Worm (Caenorhabditis elegans) whole organism, L1 larva: Measurements from ENCODE around the gene T05H4.15.
A peak's percentile ranks its signal among the peaks of the same experiment; 100 is the strongest.

Experiments
- C16A3.4 ChIP-seq: fragments of 150-350 bp; optimal IDR thresholded peaks from 2 replicates; lab custom pipeline; 2014; ENCODE audit warnings: missing biosample characterization, missing genetic modification characterization
- aly-2 ChIP-seq: fragments of 150-350 bp; optimal IDR thresholded peaks from 2 replicates; lab custom pipeline; 2014; ENCODE audit warnings: missing biosample characterization, missing genetic modification characterization
- blmp-1 ChIP-seq: fragments of 150-350 bp; optimal IDR thresholded peaks from 2 replicates; lab custom pipeline; 2014; ENCODE audit warnings: missing biosample characterization, missing genetic modification characterization
- ceh-63 ChIP-seq: fragments of 200-800 bp; sonication (Bioruptor generic); optimal IDR thresholded peaks from 2 replicates; lab custom pipeline; 2018; ENCODE audit warnings: mild to moderate bottlenecking, missing genetic modification characterization, missing compliant biosample characterization
- ceh-90 ChIP-seq: sonication (generic microtip); optimal IDR thresholded peaks from 2 replicates; lab custom pipeline; 2016; ENCODE audit warnings: missing genetic modification characterization, missing compliant biosample characterization
- dpl-1 ChIP-seq, 3 experiments: fragments of 150-350 bp in 2 of 3; sonication (generic microtip) in 1 of 3; optimal IDR thresholded peaks; 2 replicates each; lab custom pipeline; 2014 to 2017; ENCODE audit warnings: missing biosample characterization in 3 of 3, missing genetic modification characterization in 3 of 3, missing genetic modification reagents in 3 of 3
- dsc-1 ChIP-seq: sonication (generic microtip); optimal IDR thresholded peaks from 2 replicates; lab custom pipeline; 2016; ENCODE audit warnings: mild to moderate bottlenecking, missing genetic modification characterization, missing compliant biosample characterization
- efl-1 ChIP-seq, 4 experiments: fragments of 150-350 bp; optimal IDR thresholded peaks in 3 of 4; peaks in 1 of 4; 1 replicate in 1 of 4; 2 replicates in 3 of 4; lab custom pipeline; 2014; ENCODE audit warnings: missing biosample characterization in 2 of 4, missing genetic modification characterization in 2 of 4, missing genetic modification reagents in 2 of 4
- egl-27 ChIP-seq, 2 experiments: fragments of 150-350 bp in 1 of 2; sonication (generic microtip); optimal IDR thresholded peaks; 3 replicates each; lab custom pipeline; 2017 to 2018; ENCODE audit warnings: missing biosample characterization in 2 of 2, missing genetic modification characterization in 2 of 2, missing genetic modification reagents in 2 of 2
- elt-2 ChIP-seq: sonication (generic microtip); optimal IDR thresholded peaks from 2 replicates; lab custom pipeline; 2016; ENCODE audit warnings: missing genetic modification characterization, mild to moderate bottlenecking, inconsistent platforms, missing compliant biosample characterization, missing genetic modification reagents
- elt-3 ChIP-seq, 6 experiments: fragments of 150-350 bp in 1 of 6; sonication (generic microtip); optimal IDR thresholded peaks; 2 replicates each; lab custom pipeline; 2017 to 2018; ENCODE audit warnings: missing biosample characterization in 6 of 6, missing genetic modification characterization in 6 of 6, inconsistent platforms in 1 of 6
- ets-5 ChIP-seq: fragments of 200-800 bp; sonication (Bioruptor generic); IDR thresholded peaks from 2 replicates; pipeline ENCODE4 v1.3.6; 2022; ENCODE audit warnings: missing genetic modification characterization, missing compliant biosample characterization
- fkh-8 ChIP-seq: sonication (generic microtip); optimal IDR thresholded peaks from 2 replicates; lab custom pipeline; 2016; ENCODE audit warnings: mild to moderate bottlenecking, missing genetic modification characterization, missing compliant biosample characterization
- fos-1 ChIP-seq: fragments of 150-350 bp; optimal IDR thresholded peaks from 2 replicates; lab custom pipeline; 2014; ENCODE audit warnings: missing biosample characterization, missing genetic modification characterization
- grh-1 ChIP-seq: fragments of 200-800 bp; sonication (Bioruptor generic); IDR thresholded peaks from 2 replicates; pipeline ENCODE4 v1.3.6; 2022; ENCODE audit warnings: missing genetic modification reagents, missing genetic modification characterization, missing compliant biosample characterization
- hpl-2 ChIP-seq: fragments of 150-350 bp; optimal IDR thresholded peaks from 2 replicates; lab custom pipeline; 2014; ENCODE audit warnings: missing biosample characterization, missing genetic modification reagents, missing genetic modification characterization
- jun-1 ChIP-seq: fragments of 150-350 bp; optimal IDR thresholded peaks from 2 replicates; lab custom pipeline; 2014; ENCODE audit warnings: missing biosample characterization, missing genetic modification reagents, missing genetic modification characterization
- lin-14 ChIP-seq: fragments of 200-800 bp; sonication (Bioruptor generic); optimal IDR thresholded peaks from 2 replicates; lab custom pipeline; 2018; ENCODE audit warnings: mild to moderate bottlenecking, missing genetic modification characterization, moderate library complexity, missing compliant biosample characterization
- lir-3 ChIP-seq: sonication (generic microtip); optimal IDR thresholded peaks from 2 replicates; lab custom pipeline; 2016; ENCODE audit warnings: mild to moderate bottlenecking, missing genetic modification characterization, moderate library complexity, missing compliant biosample characterization; ENCODE audit not compliant: poor library complexity
- lsy-2 ChIP-seq, 2 experiments: fragments of 150-350 bp; optimal IDR thresholded peaks; 2 replicates each; lab custom pipeline; 2014; ENCODE audit warnings: missing biosample characterization in 2 of 2, missing genetic modification characterization in 2 of 2
- mef-2 ChIP-seq: fragments of 150-350 bp; optimal IDR thresholded peaks from 2 replicates; lab custom pipeline; 2014; ENCODE audit warnings: missing biosample characterization, missing genetic modification characterization
- mep-1 ChIP-seq: fragments of 150-350 bp; optimal IDR thresholded peaks from 2 replicates; lab custom pipeline; 2014; ENCODE audit warnings: missing biosample characterization, missing genetic modification characterization
- nhr-19 ChIP-seq: fragments of 200-800 bp; sonication (Bioruptor generic); conservative IDR thresholded peaks from 2 replicates; pipeline ENCODE4 v1.3.6; 2022; ENCODE audit warnings: missing genetic modification characterization, missing compliant biosample characterization
- nhr-28 ChIP-seq: fragments of 150-350 bp; optimal IDR thresholded peaks from 2 replicates; lab custom pipeline; 2014; ENCODE audit warnings: missing biosample characterization, missing genetic modification characterization
- nhr-76 ChIP-seq: sonication (generic microtip); optimal IDR thresholded peaks from 2 replicates; lab custom pipeline; 2017; ENCODE audit warnings: missing biosample characterization, missing genetic modification characterization
- nhr-84 ChIP-seq: sonication (generic microtip); optimal IDR thresholded peaks from 2 replicates; lab custom pipeline; 2017; ENCODE audit warnings: missing biosample characterization, missing genetic modification characterization
- nhr-85 ChIP-seq: sonication (generic microtip); peaks from one replicate; lab custom pipeline; 2016; ENCODE audit warnings: missing genetic modification characterization, inconsistent platforms, missing compliant biosample characterization
- nhr-90 ChIP-seq: sonication (generic microtip); optimal IDR thresholded peaks from 2 replicates; lab custom pipeline; 2016; ENCODE audit warnings: mild to moderate bottlenecking, missing genetic modification characterization, missing compliant biosample characterization; ENCODE audit not compliant: poor library complexity
- rnt-1 ChIP-seq: sonication (generic microtip); optimal IDR thresholded peaks from 2 replicates; lab custom pipeline; 2016; ENCODE audit warnings: mild to moderate bottlenecking, missing genetic modification characterization, moderate library complexity, missing compliant biosample characterization
- sox-4 ChIP-seq: sonication (generic microtip); optimal IDR thresholded peaks from 2 replicates; lab custom pipeline; 2016; ENCODE audit warnings: missing genetic modification characterization, missing compliant biosample characterization
- sptf-1 ChIP-seq: fragments of 150-350 bp; optimal IDR thresholded peaks from 2 replicates; lab custom pipeline; 2014; ENCODE audit warnings: missing biosample characterization, missing genetic modification characterization
- swsn-7 ChIP-seq: sonication (generic microtip); optimal IDR thresholded peaks from 2 replicates; lab custom pipeline; 2016; ENCODE audit warnings: missing genetic modification characterization, missing compliant biosample characterization
- tlp-1 ChIP-seq: fragments of 150-350 bp; optimal IDR thresholded peaks from 2 replicates; lab custom pipeline; 2014; ENCODE audit warnings: missing biosample characterization, missing genetic modification characterization
- unc-130 ChIP-seq: fragments of 150-350 bp; optimal IDR thresholded peaks from 2 replicates; lab custom pipeline; 2017; ENCODE audit warnings: missing biosample characterization, missing genetic modification characterization, inconsistent platforms
- xbp-1 ChIP-seq: sonication (generic microtip); optimal IDR thresholded peaks from 2 replicates; lab custom pipeline; 2016; ENCODE audit warnings: missing genetic modification characterization, missing compliant biosample characterization
- ztf-11 ChIP-seq, 2 experiments: sonication (generic microtip); optimal IDR thresholded peaks; 2 replicates each; lab custom pipeline; 2016 to 2017; ENCODE audit warnings: missing genetic modification characterization in 2 of 2, missing biosample characterization in 1 of 2, missing compliant biosample characterization in 1 of 2

Gene T05H4.15

DNA sequence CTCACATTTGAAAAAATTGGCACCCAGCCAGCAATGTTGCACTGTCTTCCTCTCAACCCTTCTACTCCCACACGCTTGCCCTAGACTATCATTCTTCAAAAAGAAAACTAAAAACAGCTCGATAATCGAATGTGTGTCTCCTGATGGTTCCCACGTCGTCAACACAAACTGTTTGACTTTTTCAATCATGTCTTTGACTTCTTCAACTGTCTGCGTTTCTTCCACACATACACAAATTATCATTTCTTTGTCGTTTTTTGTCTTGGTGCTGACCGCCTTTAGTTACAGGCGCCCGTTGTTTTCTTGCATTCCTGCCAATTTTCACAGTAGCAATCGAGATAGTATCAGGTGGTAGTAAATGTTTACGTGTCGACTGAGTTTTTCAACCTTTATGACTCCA lies 21.1 kb upstream of the T05H4.15 start (continued):
- no peak for TF ChIP-seq dsc-1 (tag; lab: Kevin White, UChicago)
- TF ChIP-seq ceh-63, result no peak
- no peak for TF ChIP-seq fkh-8 (tag; lab: Kevin White, UChicago)
- TF ChIP-seq hpl-2, result no peak
- TF ChIP-seq lsy-2 (tag; optimal IDR thresholded peaks at IDR 0.05; lab: Kevin White, UChicago), result peak in 1 of 2 experiments; percentile 15
- peak; percentile 24 for TF ChIP-seq elt-2 (tag; lab: Kevin White, UChicago)
- no peak for TF ChIP-seq unc-130 (tag; lab: Kevin White, UChicago)
- TF ChIP-seq fos-1 (tag; lab: Kevin White, UChicago), result no peak
- peak in 1 of 6 experiments; percentile 47 for TF ChIP-seq elt-3 (tag; optimal IDR thresholded peaks at IDR 0.05; lab: Kevin White, UChicago)
- TF ChIP-seq dpl-1 (GFP tag; optimal IDR thresholded peaks at IDR 0.05; lab: Kevin White, UChicago), result no peak
- no peak for TF ChIP-seq mep-1 (tag; lab: Kevin White, UChicago)
- TF ChIP-seq ztf-11 (tag; optimal IDR thresholded peaks at IDR 0.05; lab: Kevin White, UChicago), result no peak
- TF ChIP-seq xbp-1 (tag; lab: Kevin White, UChicago), result no peak
- TF ChIP-seq egl-27 (tag; optimal IDR thresholded peaks at IDR 0.05; lab: Kevin White, UChicago), result no peak
- no peak for TF ChIP-seq swsn-7 (tag; lab: Kevin White, UChicago)
- no peak for TF ChIP-seq grh-1 (GFP tag; lab: Robert Waterston, UW)
- TF ChIP-seq sox-4 (tag; lab: Kevin White, UChicago), result no peak
- no peak for TF ChIP-seq nhr-84 (tag; lab: Kevin White, UChicago)
- no peak for TF ChIP-seq ets-5
- no peak for TF ChIP-seq nhr-28 (tag; lab: Kevin White, UChicago)
- no peak for TF ChIP-seq ceh-90 (tag; lab: Kevin White, UChicago)

DNA sequence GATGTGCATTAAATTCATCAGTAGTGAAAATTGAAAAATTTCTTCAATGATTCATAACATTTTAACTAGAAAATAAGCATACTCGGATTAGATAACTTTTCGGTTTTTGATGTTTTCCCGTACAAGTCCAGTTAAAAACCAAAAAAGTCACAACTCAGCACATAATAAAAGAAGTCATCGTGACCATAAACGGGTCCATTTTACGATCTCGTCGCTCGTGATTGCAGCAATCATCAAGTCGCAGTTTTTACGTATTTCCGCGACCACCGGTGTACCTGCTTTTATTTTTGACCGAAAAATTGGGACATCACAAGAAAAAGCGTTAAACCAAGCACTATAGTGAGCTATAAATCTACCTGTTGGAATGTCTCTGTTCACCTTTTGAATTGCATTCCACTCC lies 19.7 kb upstream of the T05H4.15 start:
- TF ChIP-seq ceh-63 (peak; percentile 16), egl-27 (tag; optimal IDR thresholded peaks at IDR 0.05; lab: Kevin White, UChicago) (no peak), nhr-85 (tag; lab: Kevin White, UChicago) (peak; percentile 5)

DNA sequence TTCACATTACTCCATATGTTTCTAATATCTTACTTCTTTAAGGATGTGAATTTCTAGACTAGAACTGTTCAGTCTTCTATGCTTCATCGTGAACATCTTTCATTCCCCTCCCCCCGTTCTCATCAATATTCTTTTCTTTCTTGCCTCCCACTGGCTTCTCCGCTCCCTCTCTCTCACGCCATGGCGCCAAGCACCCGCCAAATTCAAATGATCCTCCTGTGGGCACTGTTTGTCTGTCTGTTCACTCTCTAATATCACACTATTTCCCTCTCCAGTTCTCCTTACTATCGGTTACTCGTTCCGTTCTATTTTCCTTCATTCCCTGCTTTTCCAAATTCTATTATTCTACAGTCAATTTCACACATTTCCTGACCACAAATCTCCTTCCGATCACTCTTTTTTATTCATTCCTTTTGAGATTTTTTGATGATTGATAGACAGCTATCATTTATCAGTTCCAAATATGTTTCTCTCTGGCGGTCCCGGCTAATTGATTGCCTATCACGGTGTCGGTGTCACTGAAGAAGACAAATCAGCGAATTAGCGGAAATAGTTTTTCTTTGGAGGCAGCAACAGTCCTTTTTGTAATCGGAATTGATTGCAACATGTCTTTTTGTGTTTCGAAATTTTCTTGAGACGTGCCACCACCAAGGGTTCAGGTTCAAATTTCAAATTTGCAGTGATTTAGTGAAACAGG lies 16.9 kb upstream of the T05H4.15 start:
- TF ChIP-seq ets-5 (no peak), jun-1 (tag; lab: Kevin White, UChicago) (no peak), lir-3 (no peak), blmp-1 (tag; lab: Kevin White, UChicago) (peak; percentile 57), elt-3 (tag; optimal IDR thresholded peaks at IDR 0.05; lab: Kevin White, UChicago) (peak in 1 of 6 experiments; percentile 43), rnt-1 (tag; lab: Kevin White, UChicago) (no peak), xbp-1 (tag; lab: Kevin White, UChicago) (no peak), sptf-1 (no peak), lsy-2 (tag; optimal IDR thresholded peaks at IDR 0.05; lab: Kevin White, UChicago) (no peak), nhr-90 (tag; lab: Kevin White, UChicago) (no peak), dpl-1 (GFP tag; optimal IDR thresholded peaks at IDR 0.05; lab: Kevin White, UChicago) (peak in 1 of 3 experiments; percentile 1), nhr-84 (tag; lab: Kevin White, UChicago) (no peak), ztf-11 (tag; optimal IDR thresholded peaks at IDR 0.05; lab: Kevin White, UChicago) (peak in 1 of 2 experiments; percentile 3), efl-1 (optimal IDR thresholded peaks at IDR 0.05; lab: Kevin White, UChicago) (no peak), efl-1 (GFP tag; optimal IDR thresholded peaks at IDR 0.05 in 1 of 2; lab: Kevin White, UChicago) (peak in 1 of 2 experiments; percentile 62), nhr-76 (no peak), nhr-28 (tag; lab: Kevin White, UChicago) (no peak), lin-14 (GFP tag; lab: Kevin White, UChicago) (peak; percentile 50), mef-2 (tag; lab: Kevin White, UChicago) (no peak), C16A3.4 (tag; lab: Kevin White, UChicago) (no peak), nhr-19 (GFP tag; lab: Robert Waterston, UW) (no peak), aly-2 (tag; lab: Kevin White, UChicago) (no peak), tlp-1 (tag; lab: Kevin White, UChicago) (no peak), sox-4 (tag; lab: Kevin White, UChicago) (no peak)
